Fruit fly (Drosophila melanogaster) whole organism, wandering third instar larva: Measurements from ENCODE around the gene neb.

Source experiments
- Abd-B ChIP-seq: fragments of >200 bp; optimal IDR thresholded peaks from 2 replicates; lab custom pipeline; 2017; ENCODE audit warnings: missing biosample characterization, missing genetic modification characterization
- CG32264 ChIP-seq: fragments of 200-800 bp; sonication (Bioruptor generic); optimal IDR thresholded peaks from 2 replicates; lab custom pipeline; 2016; ENCODE audit warnings: missing biosample characterization, missing genetic modification characterization
- CG9705 ChIP-seq: fragments of 200-800 bp; sonication (Bioruptor generic); optimal IDR thresholded peaks from 2 replicates; lab custom pipeline; 2018; ENCODE audit warnings: missing biosample characterization, mild to moderate bottlenecking, missing genetic modification characterization
- CrebA ChIP-seq: fragments of 200-800 bp; sonication (Bioruptor generic); optimal IDR thresholded peaks from 2 replicates; lab custom pipeline; 2016; ENCODE audit warnings: missing biosample characterization, mild to moderate bottlenecking, missing genetic modification characterization, borderline replicate concordance
- Dfd ChIP-seq: fragments of >200 bp; optimal IDR thresholded peaks from 2 replicates; lab custom pipeline; 2017; ENCODE audit warnings: missing biosample characterization, missing genetic modification characterization
- Dif ChIP-seq: fragments of 200-275, 200-300 bp; sonication (Bioruptor generic); optimal IDR thresholded peaks from 2 replicates; lab custom pipeline; 2018; ENCODE audit warnings: missing biosample characterization, missing genetic modification characterization; ENCODE audit not compliant: partially characterized antibody
- GATAd ChIP-seq: sonication (Bioruptor generic); optimal IDR thresholded peaks from 2 replicates; lab custom pipeline; 2016; ENCODE audit warnings: missing biosample characterization, missing genetic modification characterization
- HLH106 ChIP-seq: fragments of 200-800 bp; optimal IDR thresholded peaks from 3 replicates; lab custom pipeline; 2019; ENCODE audit warnings: missing biosample characterization, mild to moderate bottlenecking, missing genetic modification characterization, moderate library complexity
- Hnf4 ChIP-seq: fragments of 200-800 bp; sonication (Bioruptor generic); optimal IDR thresholded peaks from 2 replicates; lab custom pipeline; 2016; ENCODE audit warnings: missing biosample characterization, mild to moderate bottlenecking, missing genetic modification characterization
- Hr78 ChIP-seq: fragments of >200 bp; optimal IDR thresholded peaks from 2 replicates; lab custom pipeline; 2017; ENCODE audit warnings: missing biosample characterization, missing genetic modification characterization
- Hr83 ChIP-seq: fragments of 200-300 bp; sonication (Bioruptor generic); optimal IDR thresholded peaks from 2 replicates; lab custom pipeline; 2016; ENCODE audit warnings: missing biosample characterization, mild to moderate bottlenecking, missing genetic modification characterization, moderate library complexity; ENCODE audit not compliant: poor library complexity, severe bottlenecking
- Jra ChIP-seq: sonication (Bioruptor generic); optimal IDR thresholded peaks from 2 replicates; lab custom pipeline; 2016; ENCODE audit warnings: missing biosample characterization, missing genetic modification characterization
- Mio ChIP-seq: sonication (Bioruptor generic); optimal IDR thresholded peaks from 2 replicates; lab custom pipeline; 2016; ENCODE audit warnings: missing biosample characterization, missing genetic modification characterization
- Myc ChIP-seq: fragments of >200 bp; optimal IDR thresholded peaks from 2 replicates; lab custom pipeline; 2017
- N ChIP-seq: fragments of >200 bp; optimal IDR thresholded peaks from 2 replicates; lab custom pipeline; 2018; ENCODE audit warnings: missing biosample characterization, missing external identifiers, missing genetic modification characterization
- OdsH ChIP-seq: fragments of 200-800 bp; sonication (Bioruptor generic); optimal IDR thresholded peaks from 2 replicates; lab custom pipeline; 2016; ENCODE audit warnings: missing biosample characterization, mild to moderate bottlenecking, missing genetic modification characterization
- Rel ChIP-seq, 2 experiments: fragments of 200-800 bp; sonication (Bioruptor generic) in 1 of 2; optimal IDR thresholded peaks; 2 replicates in 1 of 2; 3 replicates in 1 of 2; lab custom pipeline; 2016 to 2019; ENCODE audit warnings: mild to moderate bottlenecking in 2 of 2, missing biosample characterization in 2 of 2, missing genetic modification characterization in 2 of 2, moderate library complexity in 1 of 2
- Sp1 ChIP-seq: fragments of 200-800 bp; sonication (Bioruptor generic); optimal IDR thresholded peaks from 3 replicates; lab custom pipeline; 2019; ENCODE audit warnings: missing biosample characterization, mild to moderate bottlenecking, missing genetic modification characterization, moderate library complexity
- Vsx2 ChIP-seq: fragments of 200-300, 225-300 bp; sonication (Bioruptor generic); optimal IDR thresholded peaks from 2 replicates; lab custom pipeline; 2018; ENCODE audit warnings: missing biosample characterization, missing genetic modification characterization; ENCODE audit not compliant: partially characterized antibody
- br ChIP-seq: fragments of 200-800 bp; sonication (Bioruptor generic); optimal IDR thresholded peaks from 2 replicates; lab custom pipeline; 2016; ENCODE audit warnings: missing biosample characterization, missing genetic modification characterization
- brk ChIP-seq: fragments of 200-800 bp; sonication (Bioruptor generic); optimal IDR thresholded peaks from 2 replicates; lab custom pipeline; 2016; ENCODE audit warnings: missing biosample characterization, mild to moderate bottlenecking, missing genetic modification characterization
- dl ChIP-seq, 2 experiments: fragments of 175-275, 200-275 bp in 1 of 2; fragments of 200-275 bp in 1 of 2; sonication (Bioruptor generic); optimal IDR thresholded peaks; lab custom pipeline; 2018; ENCODE audit warnings: mild to moderate bottlenecking in 2 of 2, missing biosample characterization in 2 of 2, missing genetic modification characterization in 2 of 2, moderate library complexity in 2 of 2; ENCODE audit not compliant: partially characterized antibody in 2 of 2, insufficient read depth in 1 of 2
- dmrt93B ChIP-seq: fragments of 200-800 bp; sonication (Bioruptor generic); optimal IDR thresholded peaks from 2 replicates; lab custom pipeline; 2018; ENCODE audit warnings: missing biosample characterization, mild to moderate bottlenecking, missing genetic modification characterization
- dsf ChIP-seq: sonication (Bioruptor generic); optimal IDR thresholded peaks from 2 replicates; lab custom pipeline; 2016; ENCODE audit warnings: missing biosample characterization, missing genetic modification characterization, borderline replicate concordance
- ey ChIP-seq: fragments of 200-800 bp; sonication (Bioruptor generic); optimal IDR thresholded peaks from 2 replicates; lab custom pipeline; 2016; ENCODE audit warnings: missing biosample characterization, missing genetic modification characterization
- foxo ChIP-seq, 2 experiments: fragments of 200-800 bp; sonication (Bioruptor generic); optimal IDR thresholded peaks; 2 replicates in 1 of 2; 3 replicates in 1 of 2; lab custom pipeline; 2016 to 2017; ENCODE audit warnings: missing biosample characterization in 2 of 2, missing genetic modification characterization in 2 of 2
- fru ChIP-seq: fragments of 200-800 bp; sonication (Bioruptor generic); optimal IDR thresholded peaks from 3 replicates; lab custom pipeline; 2016; ENCODE audit warnings: missing biosample characterization, mild to moderate bottlenecking, missing genetic modification characterization
- h ChIP-seq: fragments of 200-800 bp; sonication (Bioruptor generic); optimal IDR thresholded peaks from 3 replicates; lab custom pipeline; 2016; ENCODE audit warnings: missing biosample characterization, mild to moderate bottlenecking, missing genetic modification characterization
- jim ChIP-seq: fragments of 175-275, 200-325 bp; sonication (Bioruptor generic); optimal IDR thresholded peaks from 2 replicates; lab custom pipeline; 2016; ENCODE audit warnings: missing biosample characterization, mild to moderate bottlenecking, missing genetic modification characterization
- lola ChIP-seq: fragments of >200 bp; optimal IDR thresholded peaks from 2 replicates; lab custom pipeline; 2017; ENCODE audit warnings: missing biosample characterization, missing genetic modification characterization
- pan ChIP-seq: fragments of >200 bp; optimal IDR thresholded peaks from 2 replicates; lab custom pipeline; 2017
- psq ChIP-seq: fragments of 200-800 bp; sonication (Bioruptor generic); optimal IDR thresholded peaks from 3 replicates; lab custom pipeline; 2017; ENCODE audit warnings: missing biosample characterization, mild to moderate bottlenecking, missing genetic modification characterization, moderate library complexity
- rgr ChIP-seq: fragments of 200-800 bp; sonication (Bioruptor generic); optimal IDR thresholded peaks from 3 replicates; lab custom pipeline; 2016; ENCODE audit warnings: missing biosample characterization, mild to moderate bottlenecking, missing genetic modification characterization
- sage ChIP-seq: fragments of 200-800 bp; sonication (Bioruptor generic); optimal IDR thresholded peaks from 2 replicates; lab custom pipeline; 2016; ENCODE audit warnings: missing biosample characterization, mild to moderate bottlenecking, missing genetic modification characterization
- sv ChIP-seq: fragments of 200-800 bp; sonication (Bioruptor generic); optimal IDR thresholded peaks from 3 replicates; lab custom pipeline; 2016; ENCODE audit warnings: missing biosample characterization, missing genetic modification characterization
- tai ChIP-seq: sonication (Bioruptor generic); optimal IDR thresholded peaks from 2 replicates; lab custom pipeline; 2016; ENCODE audit warnings: missing biosample characterization, missing genetic modification characterization
- usp ChIP-seq: fragments of >200 bp; optimal IDR thresholded peaks from 2 replicates; lab custom pipeline; 2017; ENCODE audit warnings: missing biosample characterization, missing genetic modification characterization
- woc ChIP-seq: sonication (Bioruptor generic); optimal IDR thresholded peaks from 2 replicates; lab custom pipeline; 2016; ENCODE audit warnings: missing biosample characterization, mild to moderate bottlenecking, missing genetic modification characterization

Gene neb

dm6 chr2L:20027382-20027919 lies 48.1 kb upstream of the neb start, which contains the start of gene sNPF:
sNPF (plus strand) TSS chr2L:20027915.
- TF ChIP-seq Myc (lab: Kevin White, UChicago) = no peak
- no peak for TF ChIP-seq N (GFP tag; lab: Kevin White, UChicago)
- peak; percentile 73 for TF ChIP-seq h (GFP tag; lab: Kevin White, UChicago)
- TF ChIP-seq Dfd (GFP tag; lab: Kevin White, UChicago) = no peak
- no peak for TF ChIP-seq usp (GFP tag; lab: Kevin White, UChicago)
- TF ChIP-seq tai (GFP tag; lab: Kevin White, UChicago) = no peak
- no peak for TF ChIP-seq lola (GFP tag; lab: Kevin White, UChicago)
- no peak for TF ChIP-seq dmrt93B (GFP tag; lab: Kevin White, UChicago)
- TF ChIP-seq brk = no peak
- no peak for TF ChIP-seq GATAd (GFP tag; lab: Kevin White, UChicago)
- no peak for TF ChIP-seq Sp1 (GFP tag; lab: Kevin White, UChicago)
- TF ChIP-seq CG32264 (GFP tag; lab: Kevin White, UChicago) = no peak
- no peak for TF ChIP-seq Dif (GFP tag; lab: Kevin White, UChicago)
- no peak for TF ChIP-seq CG9705 (GFP tag; lab: Kevin White, UChicago)
- TF ChIP-seq Jra (GFP tag; lab: Kevin White, UChicago) = no peak
- peak; percentile 47 for TF ChIP-seq HLH106 (tag; lab: Kevin White, UChicago)
- TF ChIP-seq Rel (GFP tag; optimal IDR thresholded peaks at IDR 0.05; lab: Kevin White, UChicago) = no peak
- no peak for TF ChIP-seq Rel (tag; optimal IDR thresholded peaks at IDR 0.05; lab: Kevin White, UChicago)
- TF ChIP-seq Mio (GFP tag; lab: Kevin White, UChicago) = no peak
- no peak for TF ChIP-seq dl (GFP tag; optimal IDR thresholded peaks at IDR 0.05; lab: Kevin White, UChicago; ENCODE audit: insufficient read depth in 1 of 2, partially characterized antibody in 2 of 2)
- TF ChIP-seq sage (GFP tag; lab: Kevin White, UChicago) = no peak
- peak; percentile 45 for TF ChIP-seq sv (GFP tag; lab: Kevin White, UChicago)
- TF ChIP-seq br (GFP tag; lab: Kevin White, UChicago) = peak; percentile 53
- TF ChIP-seq Hnf4 (GFP tag; lab: Kevin White, UChicago) = no peak
- TF ChIP-seq foxo (GFP tag; optimal IDR thresholded peaks at IDR 0.05; lab: Kevin White, UChicago) = peak in 1 of 2 experiments; percentile 59
- TF ChIP-seq fru = peak; percentile 73
- no peak for TF ChIP-seq dsf (GFP tag; lab: Kevin White, UChicago)
- peak; percentile 71 for TF ChIP-seq woc (GFP tag; lab: Kevin White, UChicago)
- TF ChIP-seq Abd-B (GFP tag; lab: Kevin White, UChicago) = no peak
- TF ChIP-seq jim (GFP tag; lab: Kevin White, UChicago) = no peak
- TF ChIP-seq psq (GFP tag; lab: Kevin White, UChicago) = no peak
- no peak for TF ChIP-seq pan
- TF ChIP-seq rgr (GFP tag; lab: Kevin White, UChicago) = peak; percentile 56
- TF ChIP-seq Hr78 = no peak
- TF ChIP-seq Hr83 (GFP tag; lab: Kevin White, UChicago) = no peak
- peak; percentile 68 for TF ChIP-seq ey (GFP tag; lab: Kevin White, UChicago)
- no peak for TF ChIP-seq Vsx2 (GFP tag; lab: Kevin White, UChicago)
- TF ChIP-seq OdsH (GFP tag; lab: Kevin White, UChicago) = peak; percentile 49
- no peak for TF ChIP-seq CrebA (GFP tag; lab: Kevin White, UChicago)

dm6 chr2L:20051172-20051893 lies 24.2 kb upstream of the neb start:
- TF ChIP-seq foxo (GFP tag; optimal IDR thresholded peaks at IDR 0.05; lab: Kevin White, UChicago) (no peak), br (GFP tag; lab: Kevin White, UChicago) (no peak), dl (GFP tag; optimal IDR thresholded peaks at IDR 0.05; lab: Kevin White, UChicago; ENCODE audit: insufficient read depth in 1 of 2, partially characterized antibody in 2 of 2) (no peak), Hr78 (no peak), usp (GFP tag; lab: Kevin White, UChicago) (no peak), ey (GFP tag; lab: Kevin White, UChicago) (no peak), jim (GFP tag; lab: Kevin White, UChicago) (no peak), Hr83 (GFP tag; lab: Kevin White, UChicago) (no peak), dmrt93B (GFP tag; lab: Kevin White, UChicago) (no peak), woc (GFP tag; lab: Kevin White, UChicago) (no peak), HLH106 (tag; lab: Kevin White, UChicago) (no peak), tai (GFP tag; lab: Kevin White, UChicago) (no peak), lola (GFP tag; lab: Kevin White, UChicago) (no peak), sv (GFP tag; lab: Kevin White, UChicago) (no peak), psq (GFP tag; lab: Kevin White, UChicago) (no peak), Hnf4 (GFP tag; lab: Kevin White, UChicago) (no peak), sage (GFP tag; lab: Kevin White, UChicago) (no peak), CrebA (GFP tag; lab: Kevin White, UChicago) (no peak), fru (no peak), OdsH (GFP tag; lab: Kevin White, UChicago) (no peak)
